Fruit fly (Drosophila melanogaster): ENCODE measurements around the gene PIG-Wa.
A peak's percentile ranks its signal among the peaks of the same experiment; 100 is the strongest.

The PIG-Wa gene

DNA sequence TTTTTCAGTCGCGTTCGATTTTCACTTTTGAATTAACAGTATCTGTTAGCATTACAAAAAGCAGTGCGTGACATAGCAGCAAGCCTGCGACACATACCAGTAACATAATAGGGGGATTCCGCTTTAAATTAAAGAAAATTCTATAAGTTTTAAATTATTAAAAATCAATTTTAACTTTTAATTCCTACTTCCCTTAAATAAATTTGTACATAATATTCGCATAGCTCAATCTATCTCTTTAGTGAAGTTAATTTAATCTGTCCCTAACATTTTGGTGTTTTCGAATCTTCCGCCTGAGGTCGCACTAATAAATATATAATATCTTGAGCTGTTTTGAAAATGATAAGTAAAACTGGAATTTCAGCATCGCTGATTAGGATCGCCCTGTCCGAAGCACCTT lies 37.5 kb downstream of the PIG-Wa start, which contains the start of gene CG9886 (continued):
- TF ChIP-seq Med (GFP tag) (peak; percentile 72), cwo (GFP tag; optimal IDR thresholded peaks at IDR 0.05) (peak; percentile 0), Taf1 (GFP tag; IDR thresholded peaks at IDR 0.05) (no peak), CG7839 (tag; optimal IDR thresholded peaks at IDR 0.05) (peak; percentile 73), Dp (GFP tag; optimal IDR thresholded peaks at IDR 0.05) (peak; percentile 70), ap (GFP tag; IDR thresholded peaks at IDR 0.05) (0 out of 2 replicates have a peak, but pooled peaks have one; percentile 22), CG7987 (GFP tag; optimal IDR thresholded peaks at IDR 0.05) (peak; percentile 22), pan (optimal IDR thresholded peaks at IDR 0.05) (no peak), pan (GFP tag; optimal IDR thresholded peaks at IDR 0.05 in 1 of 2, IDR thresholded peaks at IDR 0.05 in 1 of 2) (peak in 1 of 2 experiments; percentile 78), NFAT (GFP tag; IDR thresholded peaks at IDR 0.05) (no peak), Dfd (GFP tag; optimal IDR thresholded peaks at IDR 0.05) (no peak), CG2678 (tag; optimal IDR thresholded peaks at IDR 0.05) (peak; percentile 77), CG13894 (tag; optimal IDR thresholded peaks at IDR 0.05) (no peak), fd96Cb (tag; optimal IDR thresholded peaks at IDR 0.05) (peak; percentile 45), CG15073 (GFP tag; optimal IDR thresholded peaks at IDR 0.05) (no peak), toy (GFP tag; IDR thresholded peaks at IDR 0.05) (no peak)

DNA sequence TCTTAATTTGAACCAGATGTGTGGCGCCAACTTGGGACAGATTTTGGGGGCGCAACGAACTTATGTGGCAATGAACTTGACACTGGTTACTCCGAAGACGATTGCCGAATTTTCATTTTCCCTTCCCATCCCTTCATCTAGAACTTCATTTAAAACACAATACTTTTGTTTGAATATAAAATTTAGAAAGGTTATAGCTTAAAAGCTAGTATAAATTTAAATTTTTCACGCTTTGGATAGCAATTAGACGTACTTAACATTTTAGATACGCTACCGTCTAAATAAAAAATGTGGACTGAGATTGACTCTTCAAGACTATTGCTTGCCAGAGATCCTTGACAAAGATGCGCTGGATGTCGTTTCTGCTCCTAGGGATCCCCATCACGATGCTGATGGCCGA lies 41.5 kb downstream of the PIG-Wa start, which contains the start of gene CG44139:
CG44139 (plus strand) TSS at position 301 of the 400 bp plus-strand sequence.
- no peak for TF ChIP-seq CG3838 (GFP tag; optimal IDR thresholded peaks at IDR 0.05)

DNA sequence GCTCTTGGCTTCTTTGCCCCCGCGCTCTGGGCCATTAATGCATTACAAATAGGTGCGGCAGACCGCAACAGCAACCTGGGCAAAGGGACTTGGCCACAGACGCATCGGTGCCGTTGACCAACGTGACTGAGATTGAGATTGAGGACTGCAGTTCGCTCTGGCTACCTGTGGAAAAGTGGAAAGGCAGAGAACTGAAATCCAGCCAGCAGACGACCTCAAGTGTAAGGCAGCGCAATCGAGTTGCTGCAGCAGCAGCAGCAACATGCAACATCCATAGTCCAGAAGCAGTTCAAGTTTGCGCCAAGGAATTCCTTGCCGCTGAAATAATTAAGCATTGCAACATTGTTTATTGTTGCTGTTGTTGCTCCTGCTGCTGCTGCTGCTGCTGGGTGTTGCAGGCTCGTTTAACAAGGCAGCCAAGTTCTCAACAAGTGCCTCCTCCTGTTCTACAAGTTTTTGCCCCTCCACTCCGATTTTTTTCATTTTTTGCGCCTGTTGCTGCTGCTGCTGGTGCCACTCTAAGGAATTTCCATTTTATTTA lies 42.7 kb downstream of the PIG-Wa start:
- TF ChIP-seq nom (GFP tag; optimal IDR thresholded peaks at IDR 0.05) = peak; percentile 10
- peak; percentile 37 for TF ChIP-seq Ets65A (GFP tag)
- TF ChIP-seq CG13624 (GFP tag; optimal IDR thresholded peaks at IDR 0.05) = no peak

DNA sequence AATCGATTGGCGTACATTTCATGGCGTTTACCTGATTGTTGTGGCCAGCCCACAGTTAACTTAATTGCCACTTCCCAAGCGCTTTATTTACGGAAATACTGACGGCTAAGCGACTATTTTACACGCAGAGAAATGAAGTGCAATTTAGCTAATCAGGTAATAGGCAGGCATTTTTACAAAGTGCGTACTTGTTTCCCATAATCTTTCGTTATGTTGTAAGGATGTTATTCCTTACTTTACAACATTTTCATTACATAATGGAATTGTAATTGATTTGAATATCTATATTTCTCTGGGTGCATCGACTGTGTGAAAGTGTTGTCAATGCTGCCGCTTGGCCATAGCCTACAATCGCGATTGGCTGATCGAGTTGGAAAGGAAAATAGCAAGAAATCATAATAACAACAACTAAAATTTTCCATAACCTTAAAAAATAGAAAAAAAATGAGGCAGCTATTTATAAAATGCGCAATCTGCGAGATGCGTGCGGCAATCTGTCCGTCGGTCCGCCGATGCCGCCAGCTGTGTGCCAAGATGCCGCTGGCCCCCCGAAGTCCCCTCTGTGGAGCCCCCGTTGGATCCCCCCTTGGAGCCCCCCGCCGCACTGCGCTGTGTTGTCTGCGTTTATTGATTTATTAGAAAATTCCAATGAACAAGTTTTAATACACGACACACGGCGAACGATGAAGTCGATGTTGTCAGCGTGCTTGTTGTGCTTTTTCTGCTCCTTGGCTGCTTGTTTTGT lies 43.6 kb downstream of the PIG-Wa start:
- TF ChIP-seq jing (GFP tag; optimal IDR thresholded peaks at IDR 0.05) = peak; percentile 31
- no peak for TF ChIP-seq bbx (GFP tag; IDR thresholded peaks at IDR 0.05; ENCODE audit: partially characterized antibody)
- peak; percentile 28 for TF ChIP-seq chn (GFP tag; optimal IDR thresholded peaks at IDR 0.05)
- no peak for TF ChIP-seq z (GFP tag; IDR thresholded peaks at IDR 0.05)
- TF ChIP-seq gem (tag; optimal IDR thresholded peaks at IDR 0.05) = peak; percentile 75
- TF ChIP-seq CG3726 (GFP tag; IDR thresholded peaks at IDR 0.05) = no peak
- TF ChIP-seq NfI (GFP tag; optimal IDR thresholded peaks at IDR 0.05) = peak; percentile 43
- TF ChIP-seq CG8924 (tag; optimal IDR thresholded peaks at IDR 0.05) = peak; percentile 34
- TF ChIP-seq Abd-B (GFP tag; optimal IDR thresholded peaks at IDR 0.05) = peak; percentile 61
- TF ChIP-seq CG12942 (GFP tag; optimal IDR thresholded peaks at IDR 0.05) = peak; percentile 52
- TF ChIP-seq Eip74EF (GFP tag; optimal IDR thresholded peaks at IDR 0.05) = peak in 1 of 2 experiments; percentile 59
- TF ChIP-seq CG2678 (tag; optimal IDR thresholded peaks at IDR 0.05) = peak; percentile 62
- TF ChIP-seq sens-2 (GFP tag; IDR thresholded peaks at IDR 0.05) = no peak
- peak; percentile 56 for TF ChIP-seq Hsf (GFP tag; optimal IDR thresholded peaks at IDR 0.05)
- TF ChIP-seq CG8944 (GFP tag; optimal IDR thresholded peaks at IDR 0.05) = peak; percentile 35
- peak; percentile 10; the same call in 1 of the 2 replicates for TF ChIP-seq al (GFP tag; IDR thresholded peaks at IDR 0.05)
- TF ChIP-seq CG15601 (tag; optimal IDR thresholded peaks at IDR 0.05) = no peak
- peak; percentile 65 for TF ChIP-seq CG17328 (GFP tag; IDR thresholded peaks at IDR 0.05)
- TF ChIP-seq Mes4 (GFP tag; optimal IDR thresholded peaks at IDR 0.05) = peak; percentile 36
- peak; percentile 5 for TF ChIP-seq Ets97D (GFP tag; optimal IDR thresholded peaks at IDR 0.05)
- TF ChIP-seq ttk (GFP tag; IDR thresholded peaks at IDR 0.05) = peak; percentile 69
- peak; percentile 17 for TF ChIP-seq CG17829 (tag; optimal IDR thresholded peaks at IDR 0.05)
- TF ChIP-seq dysf (GFP tag; IDR thresholded peaks at IDR 0.05) = peak; percentile 65
- TF ChIP-seq HHEX (GFP tag; optimal IDR thresholded peaks at IDR 0.05) = peak; percentile 21
- TF ChIP-seq CG16863 (GFP tag; optimal IDR thresholded peaks at IDR 0.05) = peak; percentile 47
- TF ChIP-seq crol (GFP tag; IDR thresholded peaks at IDR 0.05) = peak; percentile 90
